Worm (Caenorhabditis elegans) whole organism, L4/young adult: ENCODE measurements around the gene ccch-3.

Source experiments
- W03F9.2 ChIP-seq: fragments of 150-350 bp; optimal IDR thresholded peaks from 2 replicates; lab custom pipeline; 2014; ENCODE audit warnings: missing biosample characterization, missing genetic modification characterization
- him-1 ChIP-seq: sonication (generic microtip); optimal IDR thresholded peaks from 2 replicates; lab custom pipeline; 2016; ENCODE audit warnings: missing genotype, missing genetic modification reagents, missing genetic modification characterization, missing compliant biosample characterization

DNA sequence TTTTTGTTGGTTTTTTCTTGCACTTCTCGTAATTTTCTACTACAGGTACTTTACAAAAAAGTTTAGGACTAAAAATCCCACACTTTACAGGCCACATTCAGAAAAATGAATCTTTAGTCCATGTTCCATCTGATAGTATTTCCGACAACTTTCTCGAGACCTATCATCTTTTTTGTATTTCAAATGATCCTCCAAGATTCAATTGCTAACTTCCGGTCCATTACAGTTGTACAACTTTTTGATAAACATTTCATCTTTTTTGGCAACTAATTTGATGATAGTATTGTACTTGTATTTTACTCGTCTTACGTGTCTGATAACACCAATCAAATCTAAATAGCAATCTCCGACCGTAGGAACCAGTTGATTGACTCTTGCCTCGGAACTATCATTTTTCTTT, 7.9 kb upstream of the ccch-3 start:
- TF ChIP-seq him-1 (tag; lab: Kevin White, UChicago) (no peak), W03F9.2 (tag; lab: Kevin White, UChicago) (no peak)
